Worm (Caenorhabditis elegans) whole organism, young adult: ENCODE results near the gene B0336.7.

Experiments
- B0019.2 ChIP-seq: fragments of 200-800 bp; sonication (Bioruptor generic); conservative IDR thresholded peaks from 2 replicates; pipeline ENCODE4 v1.3.6; 2022; ENCODE audit warnings: missing genetic modification reagents, missing genetic modification characterization, missing compliant biosample characterization
- F22D6.2 ChIP-seq: sonication (generic microtip); optimal IDR thresholded peaks from 2 replicates; lab custom pipeline; 2016; ENCODE audit warnings: mild to moderate bottlenecking, missing genetic modification characterization, missing compliant biosample characterization
- F23B12.7 ChIP-seq: sonication (generic microtip); optimal IDR thresholded peaks from 2 replicates; lab custom pipeline; 2017; ENCODE audit warnings: missing genetic modification characterization, mild to moderate bottlenecking, missing compliant biosample characterization, antibody characterized with exemption, moderate library complexity; ENCODE audit not compliant: insufficient read depth
- F39B2.1 ChIP-seq: fragments of 200-800 bp; sonication (Bioruptor generic); IDR thresholded peaks from 2 replicates; pipeline ENCODE4 v1.3.6; 2022; ENCODE audit warnings: missing genetic modification reagents, missing genetic modification characterization, missing compliant biosample characterization
- F49E8.2 ChIP-seq: sonication (generic microtip); optimal IDR thresholded peaks from 3 replicates; lab custom pipeline; 2017; ENCODE audit warnings: missing genetic modification characterization, mild to moderate bottlenecking, missing compliant biosample characterization, antibody characterized with exemption, moderate library complexity; ENCODE audit not compliant: insufficient read depth
- K12H6.12 ChIP-seq: fragments of 200-800 bp; sonication (Bioruptor generic); optimal IDR thresholded peaks from 2 replicates; lab custom pipeline; 2018; ENCODE audit warnings: mild to moderate bottlenecking, missing genetic modification characterization, missing compliant biosample characterization
- T26A5.8 ChIP-seq: sonication (generic microtip); optimal IDR thresholded peaks from 2 replicates; lab custom pipeline; 2016; ENCODE audit warnings: missing genetic modification characterization, missing compliant biosample characterization
- Y53F4B.3 ChIP-seq: fragments of 200-800 bp; sonication (Bioruptor generic); IDR thresholded peaks from 2 replicates; pipeline ENCODE4 v1.3.6; 2022; ENCODE audit warnings: missing genetic modification reagents, missing genetic modification characterization, missing compliant biosample characterization
- Y67H2A.10 ChIP-seq: fragments of 200-800 bp; sonication (Bioruptor generic); conservative IDR thresholded peaks from 2 replicates; pipeline ENCODE4 v1.3.6; 2022; ENCODE audit warnings: missing genetic modification reagents, missing genetic modification characterization, missing compliant biosample characterization
- Y79H2A.3 ChIP-seq: fragments of 200-800 bp; sonication (Bioruptor generic); conservative IDR thresholded peaks from 2 replicates; pipeline ENCODE4 v1.3.6; 2022; ENCODE audit warnings: missing genetic modification reagents, missing genetic modification characterization, missing compliant biosample characterization
- ZK185.1 ChIP-seq: sonication (generic microtip); optimal IDR thresholded peaks from 2 replicates; lab custom pipeline; 2016; ENCODE audit warnings: mild to moderate bottlenecking, missing genetic modification characterization, missing compliant biosample characterization; ENCODE audit not compliant: poor library complexity, severe bottlenecking
- akir-1 ChIP-seq: fragments of 200-800 bp; sonication (Bioruptor generic); optimal IDR thresholded peaks from 2 replicates; lab custom pipeline; 2018; ENCODE audit warnings: mild to moderate bottlenecking, missing genetic modification characterization, moderate library complexity, missing compliant biosample characterization
- ama-1 ChIP-seq, 3 experiments: fragments of 150-350 bp in 1 of 3; sonication (generic microtip) in 2 of 3; optimal IDR thresholded peaks; 2 replicates each; lab custom pipeline; 2014 to 2018; ENCODE audit warnings: missing biosample characterization in 2 of 3, missing genetic modification characterization in 2 of 3, missing genetic modification reagents in 2 of 3
- aptf-3 ChIP-seq: fragments of 200-800 bp; sonication (Bioruptor generic); IDR thresholded peaks from 2 replicates; pipeline ENCODE4 v1.3.6; 2022; ENCODE audit warnings: missing genetic modification characterization, missing compliant biosample characterization
- athp-1 ChIP-seq: sonication (generic microtip); optimal IDR thresholded peaks from 2 replicates; lab custom pipeline; 2017; ENCODE audit warnings: mild to moderate bottlenecking, missing genetic modification characterization, missing compliant biosample characterization
- attf-3 ChIP-seq: fragments of 200-800 bp; sonication (Bioruptor generic); conservative IDR thresholded peaks from 2 replicates; pipeline ENCODE4 v1.3.6; 2022; ENCODE audit warnings: missing genetic modification reagents, missing genetic modification characterization, missing compliant biosample characterization
- bed-2 ChIP-seq: fragments of 200-800 bp; sonication (Bioruptor generic); IDR thresholded peaks from 2 replicates; pipeline ENCODE4 v1.3.6; 2022; ENCODE audit warnings: missing genetic modification reagents, missing genetic modification characterization, missing compliant biosample characterization
- cebp-2 ChIP-seq: fragments of 200-800 bp; sonication (Bioruptor generic); IDR thresholded peaks from 2 replicates; pipeline ENCODE4 v1.3.6; 2022; ENCODE audit warnings: missing genetic modification characterization, missing compliant biosample characterization
- ceh-27 ChIP-seq: fragments of 200-800 bp; sonication (Bioruptor generic); optimal IDR thresholded peaks from 2 replicates; lab custom pipeline; 2018; ENCODE audit warnings: mild to moderate bottlenecking, missing genetic modification characterization, moderate library complexity, missing compliant biosample characterization
- ceh-58 ChIP-seq: fragments of 200-800 bp; sonication (Bioruptor generic); IDR thresholded peaks from 2 replicates; pipeline ENCODE4 v1.3.6; 2022; ENCODE audit warnings: missing genetic modification characterization, missing compliant biosample characterization
- ceh-91 ChIP-seq: fragments of 200-800 bp; sonication (Bioruptor generic); IDR thresholded peaks from 2 replicates; pipeline ENCODE4 v1.3.6; 2022; ENCODE audit warnings: missing genetic modification reagents, missing genetic modification characterization, missing compliant biosample characterization
- die-1 ChIP-seq: sonication (generic microtip); optimal IDR thresholded peaks from 2 replicates; lab custom pipeline; 2016; ENCODE audit warnings: missing genotype, mild to moderate bottlenecking, missing genetic modification characterization, missing compliant biosample characterization
- dpff-1 ChIP-seq: sonication (generic microtip); optimal IDR thresholded peaks from 2 replicates; lab custom pipeline; 2017; ENCODE audit warnings: mild to moderate bottlenecking, missing genetic modification characterization, missing compliant biosample characterization
- dpl-1 ChIP-seq: fragments of 150-350 bp; optimal IDR thresholded peaks from 2 replicates; lab custom pipeline; 2014; ENCODE audit warnings: missing biosample characterization, missing genetic modification reagents, missing genetic modification characterization
- egl-44 ChIP-seq: fragments of 200-800 bp; sonication (Bioruptor generic); IDR thresholded peaks from 2 replicates; pipeline ENCODE4 v1.3.6; 2022; ENCODE audit warnings: missing genetic modification reagents, missing genetic modification characterization, missing compliant biosample characterization
- egrh-3 ChIP-seq: fragments of 200-800 bp; sonication (Bioruptor generic); IDR thresholded peaks from 2 replicates; pipeline ENCODE4 v1.3.6; 2022; ENCODE audit warnings: missing genetic modification reagents, missing genetic modification characterization, missing compliant biosample characterization
- him-1 ChIP-seq: sonication (generic microtip); optimal IDR thresholded peaks from 2 replicates; lab custom pipeline; 2016; ENCODE audit warnings: missing genotype, missing genetic modification reagents, missing genetic modification characterization, missing compliant biosample characterization
- hlh-12 ChIP-seq: sonication (generic microtip); optimal IDR thresholded peaks from 2 replicates; lab custom pipeline; 2016; ENCODE audit warnings: missing genetic modification characterization, missing compliant biosample characterization
- hmg-20 ChIP-seq: fragments of 200-800 bp; sonication (Bioruptor generic); IDR thresholded peaks from 2 replicates; pipeline ENCODE4 v1.3.6; 2022; ENCODE audit warnings: missing genetic modification reagents, missing genetic modification characterization, missing compliant biosample characterization
- hrde-1 ChIP-seq: sonication (generic microtip); optimal IDR thresholded peaks from 2 replicates; lab custom pipeline; 2016; ENCODE audit warnings: missing genetic modification characterization, mild to moderate bottlenecking, missing compliant biosample characterization, moderate library complexity, missing genotype, missing genetic modification reagents, borderline replicate concordance
- hsf-1 ChIP-seq: fragments of 200-800 bp; sonication (Bioruptor generic); IDR thresholded peaks from 2 replicates; pipeline ENCODE4 v1.3.6; 2022; ENCODE audit warnings: missing genetic modification reagents, missing genetic modification characterization, missing compliant biosample characterization
- lin-40 ChIP-seq: sonication (generic microtip); optimal IDR thresholded peaks from 2 replicates; lab custom pipeline; 2016; ENCODE audit warnings: missing genetic modification characterization, mild to moderate bottlenecking, missing compliant biosample characterization, missing genotype, missing genetic modification reagents
- lin-54 ChIP-seq: fragments of 200-800 bp; sonication (Bioruptor generic); optimal IDR thresholded peaks from 2 replicates; lab custom pipeline; 2018; ENCODE audit warnings: mild to moderate bottlenecking, missing genetic modification characterization, missing compliant biosample characterization
- lsy-27 ChIP-seq: sonication (generic microtip); optimal IDR thresholded peaks from 2 replicates; lab custom pipeline; 2017; ENCODE audit warnings: missing genetic modification characterization, mild to moderate bottlenecking, missing compliant biosample characterization, antibody characterized with exemption, missing genotype, borderline replicate concordance; ENCODE audit not compliant: insufficient read depth
- mxl-1 ChIP-seq: sonication (generic microtip); optimal IDR thresholded peaks from 2 replicates; lab custom pipeline; 2016; ENCODE audit warnings: missing genetic modification characterization, missing compliant biosample characterization
- nhr-27 ChIP-seq: fragments of 200-800 bp; sonication (Bioruptor generic); optimal IDR thresholded peaks from 2 replicates; lab custom pipeline; 2018; ENCODE audit warnings: mild to moderate bottlenecking, missing genetic modification characterization, moderate library complexity, missing compliant biosample characterization
- nhr-80 ChIP-seq: sonication (generic microtip); optimal IDR thresholded peaks from 2 replicates; lab custom pipeline; 2016; ENCODE audit warnings: missing genetic modification characterization, missing compliant biosample characterization
- nhr-90 ChIP-seq: sonication (generic microtip); optimal IDR thresholded peaks from 2 replicates; lab custom pipeline; 2016; ENCODE audit warnings: missing genotype, mild to moderate bottlenecking, missing genetic modification characterization, missing compliant biosample characterization
- rpc-1 ChIP-seq, 2 experiments: fragments of 150-350 bp in 1 of 2; sonication (generic microtip) in 1 of 2; optimal IDR thresholded peaks; 2 replicates each; lab custom pipeline; 2014 to 2018; ENCODE audit warnings: missing biosample characterization in 1 of 2, missing genetic modification characterization in 1 of 2, missing genetic modification reagents in 1 of 2, missing genotype in 1 of 2
- sptf-2 ChIP-seq: fragments of 200-800 bp; sonication (Bioruptor generic); optimal IDR thresholded peaks from 2 replicates; lab custom pipeline; 2018; ENCODE audit warnings: mild to moderate bottlenecking, missing genetic modification characterization, missing compliant biosample characterization
- tbp1 ChIP-seq: fragments of 200-800 bp; sonication (Bioruptor generic); optimal IDR thresholded peaks from 2 replicates; lab custom pipeline; 2018; ENCODE audit warnings: mild to moderate bottlenecking, missing genetic modification characterization, missing compliant biosample characterization
- zfh-2 ChIP-seq: fragments of 200-800 bp; sonication (Bioruptor generic); conservative IDR thresholded peaks from 2 replicates; pipeline ENCODE4 v1.3.6; 2022; ENCODE audit warnings: missing genetic modification reagents, missing genetic modification characterization, missing compliant biosample characterization
- zim-3 ChIP-seq: sonication (generic microtip); optimal IDR thresholded peaks from 2 replicates; lab custom pipeline; 2017; ENCODE audit warnings: mild to moderate bottlenecking, missing genetic modification characterization, moderate library complexity, missing compliant biosample characterization
- ztf-22 ChIP-seq: fragments of 200-800 bp; sonication (Bioruptor generic); optimal IDR thresholded peaks from 2 replicates; lab custom pipeline; 2018; ENCODE audit warnings: mild to moderate bottlenecking, missing genetic modification characterization, moderate library complexity, missing compliant biosample characterization

The B0336.7 gene

ce11 chrIII:5660976-5661375 lies 36.2 kb downstream of the B0336.7 start, which contains the start of gene F54E7.6:
F54E7.6 (minus strand) TSS chrIII:5661085.
- TF ChIP-seq egrh-3: no peak
- no peak for TF ChIP-seq ama-1 (optimal IDR thresholded peaks at IDR 0.05; lab: Kevin White, UChicago)
- TF ChIP-seq ama-1 (GFP tag; optimal IDR thresholded peaks at IDR 0.05; lab: Kevin White, UChicago): no peak
- no peak for TF ChIP-seq B0019.2 (GFP tag; lab: Robert Waterston, UW)
- TF ChIP-seq lsy-27 (tag; lab: Kevin White, UChicago): no peak
- TF ChIP-seq, all 124 proteins: peak for 0

DNA sequence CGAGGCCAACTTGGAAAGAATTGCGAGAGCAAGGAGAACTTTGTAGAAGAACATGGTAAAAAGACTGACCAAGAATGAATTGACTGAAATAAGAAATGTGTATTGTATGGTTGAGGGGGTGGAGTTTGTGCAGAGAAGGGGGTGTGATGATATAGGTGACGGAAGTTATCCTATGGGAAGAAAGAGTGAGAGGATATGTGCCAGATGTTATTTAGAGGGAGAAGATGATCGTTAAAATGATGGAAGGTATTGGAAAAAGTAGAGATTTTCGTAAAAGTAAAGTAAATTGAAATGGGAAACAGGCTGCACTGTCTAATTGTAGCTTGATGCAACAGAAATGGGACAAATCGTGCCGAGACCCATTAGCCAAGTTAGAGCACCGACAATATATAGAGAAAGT lies 40.2 kb downstream of the B0336.7 start, which contains the start of gene sdz-21:
sdz-21 (minus strand) TSS at position 101 of the 400 bp plus-strand sequence.
- TF ChIP-seq hrde-1 (tag; lab: Kevin White, UChicago): no peak
- no peak for TF ChIP-seq F23B12.7 (tag; lab: Kevin White, UChicago)
- TF ChIP-seq nhr-90: no peak
- no peak for TF ChIP-seq ceh-58 (GFP tag; lab: Robert Waterston, UW)
- no peak for TF ChIP-seq hmg-20 (GFP tag; lab: Robert Waterston, UW)
- no peak for TF ChIP-seq K12H6.12 (tag; lab: Kevin White, UChicago)
- no peak for TF ChIP-seq Y53F4B.3 (GFP tag; lab: Robert Waterston, UW)
- no peak for TF ChIP-seq nhr-27
- TF ChIP-seq attf-3: no peak
- no peak for TF ChIP-seq rpc-1 (optimal IDR thresholded peaks at IDR 0.05; lab: Kevin White, UChicago)
- no peak for TF ChIP-seq rpc-1 (tag; optimal IDR thresholded peaks at IDR 0.05; lab: Kevin White, UChicago)
- no peak for TF ChIP-seq athp-1 (tag; lab: Kevin White, UChicago)
- TF ChIP-seq hlh-12 (tag; lab: Kevin White, UChicago): no peak

DNA sequence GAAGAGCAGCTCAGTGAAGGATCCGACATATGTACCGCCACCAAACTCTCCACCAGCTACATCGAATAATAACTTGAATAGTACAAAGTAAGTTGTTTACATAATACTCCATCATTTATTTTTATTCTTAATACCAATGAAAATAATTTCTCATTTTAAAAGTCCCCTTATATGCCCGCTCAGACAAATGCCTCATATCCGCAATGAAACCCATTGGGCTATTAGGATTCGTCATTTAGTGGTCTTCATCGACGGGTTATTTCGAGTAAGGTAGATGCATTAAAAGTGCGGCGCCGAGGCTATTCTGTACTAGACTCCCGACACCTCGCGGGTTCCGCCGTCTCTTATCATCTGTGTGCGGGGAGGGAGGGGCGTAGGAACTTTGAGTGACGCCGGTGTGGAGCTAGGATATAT lies 43.5 kb downstream of the B0336.7 start:
- TF ChIP-seq ceh-91 (no peak), tbp1 (GFP tag; lab: Kevin White, UChicago) (peak; percentile 75), ceh-27 (GFP tag; lab: Kevin White, UChicago) (peak; percentile 13), ZK185.1 (tag; lab: Kevin White, UChicago) (peak; percentile 70), egl-44 (GFP tag; lab: Robert Waterston, UW) (0 out of 2 replicates have a peak, but pooled peaks have one; percentile 37), sptf-2 (GFP tag; lab: Kevin White, UChicago) (no peak), him-1 (tag; lab: Kevin White, UChicago) (peak; percentile 95), zim-3 (tag; lab: Kevin White, UChicago) (no peak), attf-3 (no peak; the same call in 1 of the 2 replicates), F49E8.2 (tag; lab: Kevin White, UChicago) (peak; percentile 90), akir-1 (GFP tag; lab: Kevin White, UChicago) (no peak), dpff-1 (tag; lab: Kevin White, UChicago) (no peak), T26A5.8 (tag; lab: Kevin White, UChicago) (no peak), cebp-2 (GFP tag; lab: Robert Waterston, UW) (no peak), mxl-1 (no peak), bed-2 (GFP tag; lab: Robert Waterston, UW) (no peak), aptf-3 (no peak), F22D6.2 (tag; lab: Kevin White, UChicago) (no peak), die-1 (tag; lab: Kevin White, UChicago) (no peak), athp-1 (tag; lab: Kevin White, UChicago) (peak; percentile 59), B0019.2 (GFP tag; lab: Robert Waterston, UW) (no peak), nhr-80 (tag; lab: Kevin White, UChicago) (no peak), dpl-1 (GFP tag; lab: Kevin White, UChicago) (no peak), lin-54 (GFP tag; lab: Kevin White, UChicago) (peak; percentile 88), ztf-22 (GFP tag; lab: Kevin White, UChicago) (no peak), Y67H2A.10 (GFP tag; lab: Robert Waterston, UW) (no peak), F23B12.7 (tag; lab: Kevin White, UChicago) (peak; percentile 46), lin-40 (tag; lab: Kevin White, UChicago) (no peak), F39B2.1 (GFP tag; lab: Robert Waterston, UW) (no peak), Y79H2A.3 (GFP tag; lab: Robert Waterston, UW) (no peak), zfh-2 (no peak), hsf-1 (peak; percentile 33; the same call in 1 of the 2 replicates)
